Fruit fly (Drosophila melanogaster): Measurements from ENCODE around the gene swm.
A peak's percentile ranks its signal among the peaks of the same experiment; 100 is the strongest.

swm gene

DNA sequence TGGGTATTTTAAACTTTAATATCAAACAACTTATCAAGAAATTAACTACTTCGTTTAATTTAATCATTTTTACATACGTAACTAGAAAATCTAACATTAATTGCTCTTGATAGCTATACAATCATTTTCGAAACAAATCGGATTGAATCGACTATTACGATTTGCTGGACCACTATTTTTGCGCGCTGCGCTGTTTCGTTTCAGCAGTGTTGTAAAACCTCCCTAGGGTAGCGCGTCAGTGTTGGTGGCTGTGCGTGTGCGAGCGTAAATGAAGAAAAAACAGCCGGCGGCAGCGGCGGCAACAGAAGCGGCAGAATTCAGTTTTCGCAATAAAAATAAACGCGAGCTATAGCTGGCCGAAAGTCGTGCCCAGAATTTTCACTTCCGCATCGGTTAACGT, 40.2 kb downstream of the swm start, which contains the start of gene CG33116 (continued):
- TF ChIP-seq CG4707 (GFP tag; optimal IDR thresholded peaks at IDR 0.05) (peak; percentile 52), hkb (optimal IDR thresholded peaks at IDR 0.05) (peak; percentile 3), hkb (GFP tag; IDR thresholded peaks at IDR 0.05) (peak; percentile 79), CG12155 (GFP tag; optimal IDR thresholded peaks at IDR 0.05) (peak; percentile 81), CG8290 (GFP tag; optimal IDR thresholded peaks at IDR 0.05) (peak; percentile 88), CG8290 (tag; optimal IDR thresholded peaks at IDR 0.05) (peak; percentile 42 to 93), gsb (GFP tag; IDR thresholded peaks at IDR 0.05) (peak; percentile 63), Myb (GFP tag; optimal IDR thresholded peaks at IDR 0.05) (peak; percentile 85), tap (tag; optimal IDR thresholded peaks at IDR 0.05) (peak; percentile 74), CG11504 (tag; optimal IDR thresholded peaks at IDR 0.05) (peak; percentile 84), CG31224 (GFP tag; IDR thresholded peaks at IDR 0.05) (0 out of 2 replicates have a peak, but pooled peaks have one; percentile 26), gfzf (GFP tag; optimal IDR thresholded peaks at IDR 0.05) (peak; percentile 17), ATbp (GFP tag; optimal IDR thresholded peaks at IDR 0.05) (peak; percentile 75), CG10654 (GFP tag; optimal IDR thresholded peaks at IDR 0.05) (peak; percentile 84), Eip74EF (GFP tag; optimal IDR thresholded peaks at IDR 0.05) (peak in 1 of 2 experiments; percentile 53), corto (GFP tag; optimal IDR thresholded peaks at IDR 0.05) (peak; percentile 20), YL-1 (GFP tag; optimal IDR thresholded peaks at IDR 0.05) (peak; percentile 68), CG34422 (GFP tag; IDR thresholded peaks at IDR 0.05) (peak; percentile 95; the same call in 2 of the 3 replicates), CG8478 (optimal IDR thresholded peaks at IDR 0.05) (no peak), jigr1 (GFP tag; IDR thresholded peaks at IDR 0.05) (no peak), Hr51 (GFP tag; optimal IDR thresholded peaks at IDR 0.05) (peak; percentile 75 to 76), bsh (GFP tag; optimal IDR thresholded peaks at IDR 0.05) (peak; percentile 66 to 80), CG10979 (tag; optimal IDR thresholded peaks at IDR 0.05) (peak; percentile 84), zen2 (GFP tag; IDR thresholded peaks at IDR 0.05; ENCODE audit: partially characterized antibody) (no peak), dmrt99B (tag; optimal IDR thresholded peaks at IDR 0.05) (peak; percentile 86), Fer3 (tag; optimal IDR thresholded peaks at IDR 0.05) (peak; percentile 78), fd96Cb (tag; optimal IDR thresholded peaks at IDR 0.05) (peak; percentile 72), B-H1 (GFP tag; IDR thresholded peaks at IDR 0.05) (peak; percentile 44; the same call in 1 of the 3 replicates), Side (GFP tag; optimal IDR thresholded peaks at IDR 0.05) (peak; percentile 80), zfh2 (GFP tag; optimal IDR thresholded peaks at IDR 0.05) (peak; percentile 87), CG31365 (tag; optimal IDR thresholded peaks at IDR 0.05) (peak; percentile 37), Mad (GFP tag; optimal IDR thresholded peaks at IDR 0.05) (peak; percentile 84), dati (GFP tag; IDR thresholded peaks at IDR 0.05) (no peak), CG10366 (GFP tag; IDR thresholded peaks at IDR 0.05) (peak; percentile 70), CG10274 (GFP tag; optimal IDR thresholded peaks at IDR 0.05) (peak; percentile 24), CG8359 (GFP tag; optimal IDR thresholded peaks at IDR 0.05; ENCODE audit: borderline replicate concordance) (peak; percentile 42), Dll (GFP tag; IDR thresholded peaks at IDR 0.05; ENCODE audit: partially characterized antibody) (0 out of 4 replicates have a peak, but pooled peaks have one; percentile 35), CG34376 (GFP tag; optimal IDR thresholded peaks at IDR 0.05) (peak; percentile 61), Atf6 (GFP tag; IDR thresholded peaks at IDR 0.05) (peak; percentile 83), fd3F (GFP tag; optimal IDR thresholded peaks at IDR 0.05) (peak; percentile 10), CG2712 (tag; optimal IDR thresholded peaks at IDR 0.05) (peak; percentile 84), ssp (GFP tag; IDR thresholded peaks at IDR 0.05) (peak; percentile 47), Bgb (GFP tag; IDR thresholded peaks at IDR 0.05; ENCODE audit: partially characterized antibody) (peak; percentile 27; the same call in 1 of the 2 replicates), pb (GFP tag; optimal IDR thresholded peaks at IDR 0.05) (peak; percentile 75), CG9437 (GFP tag; optimal IDR thresholded peaks at IDR 0.05) (peak; percentile 66), CG10209 (GFP tag; optimal IDR thresholded peaks at IDR 0.05) (peak; percentile 76), CG9215 (GFP tag; IDR thresholded peaks at IDR 0.05) (peak; percentile 51; the same call in 1 of the 2 replicates), sens-2 (GFP tag; IDR thresholded peaks at IDR 0.05) (no peak), CG18262 (tag; optimal IDR thresholded peaks at IDR 0.05) (peak; percentile 87), ac (GFP tag; optimal IDR thresholded peaks at IDR 0.05) (peak; percentile 52)

Data from whole organism, embryonic.